Worm (Caenorhabditis elegans) whole organism, L4 larva: ENCODE data around the gene F18G5.1.

Experiments used
- D1046.2 ChIP-seq: fragments of 200-800 bp; sonication (Bioruptor generic); IDR thresholded peaks from 2 replicates; pipeline ENCODE4 v1.3.6; 2022; ENCODE audit warnings: missing genetic modification characterization, missing compliant biosample characterization
- F10B5.3 ChIP-seq: sonication (generic microtip); optimal IDR thresholded peaks from 2 replicates; lab custom pipeline; 2016; ENCODE audit warnings: mild to moderate bottlenecking, missing genetic modification characterization, missing compliant biosample characterization
- F44E2.7 ChIP-seq: fragments of 200-800 bp; sonication (Bioruptor generic); IDR thresholded peaks from 2 replicates; pipeline ENCODE4 v2.1.2; 2022; ENCODE audit warnings: missing genetic modification characterization, missing compliant biosample characterization
- T20F7.1 ChIP-seq: fragments of 200-800 bp; sonication (Bioruptor generic); optimal IDR thresholded peaks from 2 replicates; lab custom pipeline; 2018; ENCODE audit warnings: mild to moderate bottlenecking, missing genetic modification characterization, missing compliant biosample characterization
- Y105C5A.15 ChIP-seq: fragments of 200-800 bp; sonication (Bioruptor generic); IDR thresholded peaks from 2 replicates; pipeline ENCODE4 v1.3.6; 2022; ENCODE audit warnings: missing genetic modification characterization, missing compliant biosample characterization
- ZK337.2 ChIP-seq: fragments of 200-800 bp; sonication (Bioruptor generic); IDR thresholded peaks from 2 replicates; pipeline ENCODE4 v1.3.6; 2022; ENCODE audit warnings: missing genetic modification reagents, missing genetic modification characterization, missing compliant biosample characterization
- aha-1 ChIP-seq: fragments of 150-350 bp; peaks from one replicate; lab custom pipeline; 2014; ENCODE audit warnings: missing biosample characterization, missing genetic modification characterization
- aly-2 ChIP-seq: sonication (generic microtip); optimal IDR thresholded peaks from 2 replicates; lab custom pipeline; 2018; ENCODE audit warnings: missing biosample characterization, missing genetic modification characterization
- arid-1 ChIP-seq: fragments of 200-800 bp; sonication (Bioruptor generic); conservative IDR thresholded peaks from 2 replicates; pipeline ENCODE4 v1.3.6; 2022; ENCODE audit warnings: missing genetic modification reagents, missing genetic modification characterization, missing compliant biosample characterization
- attf-4 ChIP-seq: sonication (generic microtip); optimal IDR thresholded peaks from 3 replicates; lab custom pipeline; 2017; ENCODE audit warnings: missing biosample characterization, missing genetic modification characterization
- ceh-20 ChIP-seq: fragments of 200-800 bp; sonication (Bioruptor generic); IDR thresholded peaks from 2 replicates; pipeline ENCODE4 v1.3.6; 2022; ENCODE audit warnings: missing genetic modification reagents, missing genetic modification characterization, missing compliant biosample characterization
- ceh-28 ChIP-seq: fragments of 150-350 bp; optimal IDR thresholded peaks from 2 replicates; lab custom pipeline; 2014; ENCODE audit warnings: missing biosample characterization, missing genetic modification reagents, missing genetic modification characterization
- ceh-32 ChIP-seq: sonication (generic microtip); optimal IDR thresholded peaks from 2 replicates; lab custom pipeline; 2016; ENCODE audit warnings: mild to moderate bottlenecking, missing genetic modification characterization, missing compliant biosample characterization; ENCODE audit not compliant: poor library complexity
- ceh-44 ChIP-seq: fragments of 200-800 bp; sonication (Bioruptor generic); IDR thresholded peaks from 2 replicates; pipeline ENCODE4 v1.3.6; 2022; ENCODE audit warnings: missing genetic modification reagents, missing genetic modification characterization, missing compliant biosample characterization
- ceh-82 ChIP-seq: sonication (generic microtip); optimal IDR thresholded peaks from 2 replicates; lab custom pipeline; 2017; ENCODE audit warnings: missing biosample characterization, missing genetic modification characterization
- cey-2 ChIP-seq: sonication (generic microtip); optimal IDR thresholded peaks from 3 replicates; lab custom pipeline; 2017; ENCODE audit warnings: missing genetic modification characterization, mild to moderate bottlenecking, missing compliant biosample characterization, antibody characterized with exemption, borderline replicate concordance; ENCODE audit not compliant: insufficient read depth
- ctbp-1 ChIP-seq: fragments of 200-800 bp; sonication (Bioruptor generic); IDR thresholded peaks from 2 replicates; pipeline ENCODE4 v1.3.6; 2022; ENCODE audit warnings: missing genetic modification reagents, missing genetic modification characterization, missing compliant biosample characterization
- daf-12 ChIP-seq: fragments of 150-350 bp; optimal IDR thresholded peaks from 2 replicates; lab custom pipeline; 2014; ENCODE audit warnings: missing biosample characterization, missing genetic modification reagents, missing genetic modification characterization
- daf-16 ChIP-seq, 3 experiments: sonication (generic microtip); optimal IDR thresholded peaks; 2 replicates each; lab custom pipeline; 2016 to 2017; ENCODE audit warnings: missing genetic modification characterization in 3 of 3, missing genetic modification reagents in 3 of 3, mild to moderate bottlenecking in 2 of 3, missing compliant biosample characterization in 2 of 3, missing biosample characterization in 1 of 3, moderate library complexity in 1 of 3
- dmd-6 ChIP-seq: fragments of 200-800 bp; sonication (Bioruptor generic); IDR thresholded peaks from 2 replicates; pipeline ENCODE4 v1.3.6; 2022; ENCODE audit warnings: missing genetic modification reagents, missing genetic modification characterization, missing compliant biosample characterization
- dmd-9 ChIP-seq: fragments of 200-800 bp; sonication (Bioruptor generic); IDR thresholded peaks from 2 replicates; pipeline ENCODE4 v1.3.6; 2022; ENCODE audit warnings: missing genetic modification reagents, missing genetic modification characterization, missing compliant biosample characterization
- duxl-1 ChIP-seq: sonication (generic microtip); optimal IDR thresholded peaks from 2 replicates; lab custom pipeline; 2016; ENCODE audit warnings: mild to moderate bottlenecking, missing genetic modification characterization, moderate library complexity, missing compliant biosample characterization; ENCODE audit not compliant: poor library complexity
- egl-27 ChIP-seq: sonication (generic microtip); optimal IDR thresholded peaks from 3 replicates; lab custom pipeline; 2017; ENCODE audit warnings: missing biosample characterization, missing genetic modification reagents, missing genetic modification characterization
- fkh-10 ChIP-seq: fragments of 150-350 bp; optimal IDR thresholded peaks from 2 replicates; lab custom pipeline; 2014; ENCODE audit warnings: missing biosample characterization, missing genetic modification reagents, missing genetic modification characterization
- gei-8 ChIP-seq: fragments of 200-800 bp; sonication (Bioruptor generic); optimal IDR thresholded peaks from 2 replicates; lab custom pipeline; 2018; ENCODE audit warnings: mild to moderate bottlenecking, missing genetic modification characterization, missing compliant biosample characterization
- hif-1 ChIP-seq, 2 experiments: sonication (generic microtip); optimal IDR thresholded peaks; 2 replicates each; lab custom pipeline; 2016 to 2017; ENCODE audit warnings: missing compliant biosample characterization in 2 of 2, missing genetic modification characterization in 2 of 2, missing genetic modification reagents in 2 of 2, missing genotype in 2 of 2, mild to moderate bottlenecking in 1 of 2
- lim-7 ChIP-seq: fragments of 200-800 bp; sonication (Bioruptor generic); IDR thresholded peaks from 2 replicates; pipeline ENCODE4 v1.3.6; 2022; ENCODE audit warnings: missing genetic modification characterization, missing compliant biosample characterization
- lin-1 ChIP-seq: fragments of 200-800 bp; sonication (Bioruptor generic); IDR thresholded peaks from 2 replicates; pipeline ENCODE4 v1.3.6; 2022; ENCODE audit warnings: missing genetic modification reagents, missing genetic modification characterization, missing compliant biosample characterization
- lin-29 ChIP-seq: fragments of 200-800 bp; sonication (Bioruptor generic); IDR thresholded peaks from 2 replicates; pipeline ENCODE4 v1.3.6; 2022; ENCODE audit warnings: missing genetic modification reagents, missing genetic modification characterization, missing compliant biosample characterization
- lir-3 ChIP-seq: sonication (generic microtip); optimal IDR thresholded peaks from 2 replicates; lab custom pipeline; 2016; ENCODE audit warnings: mild to moderate bottlenecking, missing genetic modification characterization, missing compliant biosample characterization
- mdt-29 ChIP-seq: fragments of 200-800 bp; sonication (Bioruptor generic); IDR thresholded peaks from 2 replicates; pipeline ENCODE4 v1.3.6; 2022; ENCODE audit warnings: missing genetic modification reagents, missing genetic modification characterization, missing compliant biosample characterization
- mes-2 ChIP-seq: sonication (generic microtip); optimal IDR thresholded peaks from 2 replicates; lab custom pipeline; 2016; ENCODE audit warnings: missing genotype, mild to moderate bottlenecking, missing genetic modification characterization, missing compliant biosample characterization; ENCODE audit not compliant: poor library complexity, severe bottlenecking
- mxl-2 ChIP-seq: fragments of 200-800 bp; sonication (Bioruptor generic); conservative IDR thresholded peaks from 2 replicates; pipeline ENCODE4 v1.3.6; 2022; ENCODE audit warnings: missing genetic modification reagents, missing genetic modification characterization, missing compliant biosample characterization
- nhr-102 ChIP-seq: sonication (generic microtip); optimal IDR thresholded peaks from 2 replicates; lab custom pipeline; 2016; ENCODE audit warnings: mild to moderate bottlenecking, missing genetic modification characterization, moderate library complexity, missing compliant biosample characterization
- nhr-237 ChIP-seq: sonication (generic microtip); optimal IDR thresholded peaks from 2 replicates; lab custom pipeline; 2017; ENCODE audit warnings: missing biosample characterization, missing genetic modification characterization
- nhr-25 ChIP-seq: sonication (generic microtip); optimal IDR thresholded peaks from 2 replicates; lab custom pipeline; 2017; ENCODE audit warnings: missing genetic modification characterization, mild to moderate bottlenecking, missing compliant biosample characterization, antibody characterized with exemption, moderate library complexity, borderline replicate concordance; ENCODE audit not compliant: insufficient read depth
- nhr-28 ChIP-seq: fragments of 150-350 bp; optimal IDR thresholded peaks from 2 replicates; lab custom pipeline; 2014; ENCODE audit warnings: missing biosample characterization, missing genetic modification characterization
- nhr-41 ChIP-seq: fragments of 200-800 bp; sonication (Bioruptor generic); IDR thresholded peaks from 2 replicates; pipeline ENCODE4 v1.3.6; 2022; ENCODE audit warnings: missing genetic modification reagents, missing genetic modification characterization, missing compliant biosample characterization
- nhr-48 ChIP-seq: sonication (generic microtip); optimal IDR thresholded peaks from 2 replicates; lab custom pipeline; 2016; ENCODE audit warnings: mild to moderate bottlenecking, missing genetic modification characterization, missing compliant biosample characterization
- php-3 ChIP-seq: fragments of 200-800 bp; sonication (Bioruptor generic); IDR thresholded peaks from 2 replicates; pipeline ENCODE4 v1.3.6; 2022; ENCODE audit warnings: missing genetic modification reagents, missing genetic modification characterization, missing compliant biosample characterization
- pqm-1 ChIP-seq: sonication (generic microtip); optimal IDR thresholded peaks from 2 replicates; lab custom pipeline; 2017; ENCODE audit warnings: missing biosample characterization, missing genetic modification characterization
- snpc-1.2 ChIP-seq: fragments of 200-800 bp; sonication (Bioruptor generic); IDR thresholded peaks from 2 replicates; pipeline ENCODE4 v1.3.6; 2022; ENCODE audit warnings: missing genetic modification reagents, missing genetic modification characterization, missing compliant biosample characterization
- tag-97 ChIP-seq: fragments of 200-800 bp; sonication (Bioruptor generic); IDR thresholded peaks from 2 replicates; pipeline ENCODE4 v1.3.6; 2022; ENCODE audit warnings: missing genetic modification characterization, missing compliant biosample characterization
- unc-130 ChIP-seq: sonication (generic microtip); optimal IDR thresholded peaks from 2 replicates; lab custom pipeline; 2016; ENCODE audit warnings: missing genetic modification reagents, missing genetic modification characterization, missing compliant biosample characterization
- unc-39 ChIP-seq: sonication (generic microtip); optimal IDR thresholded peaks from 2 replicates; lab custom pipeline; 2017; ENCODE audit warnings: missing biosample characterization, missing genetic modification characterization
- unc-62 ChIP-seq, 3 experiments: fragments of 150-350 bp in 1 of 3; sonication (generic microtip); optimal IDR thresholded peaks in 2 of 3; peaks in 1 of 3; 1 replicate in 1 of 3; 2 replicates in 2 of 3; lab custom pipeline; 2014 to 2017; ENCODE audit warnings: missing biosample characterization in 3 of 3, missing genetic modification characterization in 3 of 3, missing genetic modification reagents in 3 of 3, missing genotype in 1 of 3
- vab-7 ChIP-seq: fragments of 200-800 bp; sonication (Bioruptor generic); IDR thresholded peaks from 2 replicates; pipeline ENCODE4 v1.3.6; 2022; ENCODE audit warnings: missing genetic modification reagents, missing genetic modification characterization, missing compliant biosample characterization
- zfp-3 ChIP-seq: fragments of 200-800 bp; sonication (Bioruptor generic); conservative IDR thresholded peaks from 2 replicates; pipeline ENCODE4 v1.3.6; 2022; ENCODE audit warnings: missing genetic modification reagents, missing genetic modification characterization, missing compliant biosample characterization
- zip-2 ChIP-seq: fragments of 150-350 bp; optimal IDR thresholded peaks from 2 replicates; lab custom pipeline; 2014; ENCODE audit warnings: missing biosample characterization, missing genetic modification characterization
- ztf-11 ChIP-seq: fragments of 150-350 bp; optimal IDR thresholded peaks from 2 replicates; lab custom pipeline; 2014; ENCODE audit warnings: missing biosample characterization, missing genetic modification characterization

Gene F18G5.1

ce11 chrX:9213873-9214341, 45.7 kb upstream of the F18G5.1 start, which contains the start of gene C35B8.3 (continued):
- TF ChIP-seq mes-2 (tag; lab: Kevin White, UChicago) = peak; percentile 16
- TF ChIP-seq arid-1 (GFP tag; lab: Robert Waterston, UW) = no peak
- no peak for TF ChIP-seq lir-3 (tag; lab: Kevin White, UChicago)
- no peak for TF ChIP-seq F10B5.3 (tag; lab: Kevin White, UChicago)
- TF ChIP-seq D1046.2 = no peak
- no peak for TF ChIP-seq ztf-11 (tag; lab: Kevin White, UChicago)
- TF ChIP-seq lin-1 (GFP tag; lab: Robert Waterston, UW) = no peak
- no peak for TF ChIP-seq ctbp-1 (GFP tag; lab: Robert Waterston, UW)
- TF ChIP-seq nhr-28 (tag; lab: Kevin White, UChicago) = peak; percentile 88
- TF ChIP-seq php-3 (GFP tag; lab: Robert Waterston, UW) = no peak
- peak in 1 of 2 experiments; percentile 84 for TF ChIP-seq unc-62 (GFP tag; optimal IDR thresholded peaks at IDR 0.05 in 1 of 2; lab: Kevin White, UChicago)
- no peak for TF ChIP-seq unc-62 (tag; optimal IDR thresholded peaks at IDR 0.05; lab: Kevin White, UChicago)
- peak in 1 of 2 experiments; percentile 36 for TF ChIP-seq hif-1 (tag; optimal IDR thresholded peaks at IDR 0.05; lab: Kevin White, UChicago)
- TF ChIP-seq nhr-41 (GFP tag; lab: Robert Waterston, UW) = no peak
- no peak for TF ChIP-seq duxl-1 (tag; lab: Kevin White, UChicago)
- TF ChIP-seq daf-12 (tag; lab: Kevin White, UChicago) = no peak
- peak; percentile 22 for TF ChIP-seq gei-8 (GFP tag; lab: Kevin White, UChicago)
- TF ChIP-seq zip-2 (tag; lab: Kevin White, UChicago) = no peak
- no peak for TF ChIP-seq lin-29 (GFP tag; lab: Robert Waterston, UW)
- no peak for TF ChIP-seq ceh-32 (tag; lab: Kevin White, UChicago)
- TF ChIP-seq ceh-82 (tag; lab: Kevin White, UChicago) = no peak
- no peak for TF ChIP-seq fkh-10 (GFP tag; lab: Kevin White, UChicago)
- no peak for TF ChIP-seq T20F7.1 (GFP tag; lab: Kevin White, UChicago)
- no peak for TF ChIP-seq unc-39 (tag; lab: Kevin White, UChicago)
- TF ChIP-seq pqm-1 (tag; lab: Kevin White, UChicago) = no peak
- no peak for TF ChIP-seq mdt-29
- peak; percentile 83 for TF ChIP-seq nhr-48
- no peak for TF ChIP-seq attf-4 (tag; lab: Kevin White, UChicago)
- no peak for TF ChIP-seq ceh-20
- TF ChIP-seq nhr-237 (tag; lab: Kevin White, UChicago) = no peak
- TF ChIP-seq nhr-102 (tag; lab: Kevin White, UChicago) = peak; percentile 35
- peak; percentile 42 for TF ChIP-seq nhr-25 (tag; lab: Kevin White, UChicago)
- no peak for TF ChIP-seq Y105C5A.15
- TF ChIP-seq F44E2.7 (GFP tag; lab: Robert Waterston, UW) = no peak
- TF ChIP-seq vab-7 (GFP tag; lab: Robert Waterston, UW) = no peak
- TF ChIP-seq cey-2 = no peak
- TF ChIP-seq egl-27 (tag; lab: Kevin White, UChicago) = no peak
- TF ChIP-seq tag-97 (GFP tag; lab: Robert Waterston, UW) = no peak
- no peak for TF ChIP-seq lim-7 (GFP tag; lab: Robert Waterston, UW)
- TF ChIP-seq ceh-44 (GFP tag; lab: Robert Waterston, UW) = no peak
- TF ChIP-seq ZK337.2 (GFP tag; lab: Robert Waterston, UW) = no peak
- no peak for TF ChIP-seq dmd-9 (GFP tag; lab: Robert Waterston, UW)
- TF ChIP-seq snpc-1.2 (GFP tag; lab: Robert Waterston, UW) = no peak
- TF ChIP-seq daf-16 (GFP tag; optimal IDR thresholded peaks at IDR 0.05; lab: Kevin White, UChicago) = no peak
- peak; percentile 81 for TF ChIP-seq daf-16 (tag; optimal IDR thresholded peaks at IDR 0.05; lab: Kevin White, UChicago)
- peak; percentile 82 for TF ChIP-seq dmd-6 (GFP tag; lab: Robert Waterston, UW)
- TF ChIP-seq mxl-2 (GFP tag; lab: Robert Waterston, UW) = no peak
- no peak; the same call in 1 of the 2 replicates for TF ChIP-seq zfp-3 (GFP tag; lab: Robert Waterston, UW)
- TF ChIP-seq aha-1 (tag; lab: Kevin White, UChicago) = peak; percentile 97
- TF ChIP-seq aly-2 (tag; lab: Kevin White, UChicago) = no peak
- TF ChIP-seq ceh-28 (tag; lab: Kevin White, UChicago) = no peak
- TF ChIP-seq unc-130 = no peak
